Worm (Caenorhabditis elegans) whole organism, early embryonic: ENCODE data around the gene cyp-33C4.

ENCODE experiments used
- F13C5.2 ChIP-seq: sonication (generic microtip); optimal IDR thresholded peaks from 2 replicates; lab custom pipeline; 2017; ENCODE audit warnings: mild to moderate bottlenecking, missing genetic modification characterization, inconsistent platforms, missing compliant biosample characterization
- aly-1 ChIP-seq: sonication (generic microtip); optimal IDR thresholded peaks from 2 replicates; lab custom pipeline; 2016; ENCODE audit warnings: missing genetic modification characterization, missing compliant biosample characterization
- ama-1 ChIP-seq: fragments of 150-350 bp; optimal IDR thresholded peaks from 2 replicates; lab custom pipeline; 2014
- ceh-13 ChIP-seq: fragments of 200-800 bp; sonication (Bioruptor generic); optimal IDR thresholded peaks from 2 replicates; lab custom pipeline; 2018; ENCODE audit warnings: mild to moderate bottlenecking, missing genetic modification characterization, missing compliant biosample characterization
- ceh-36 ChIP-seq: sonication (generic microtip); optimal IDR thresholded peaks from 2 replicates; lab custom pipeline; 2016; ENCODE audit warnings: missing genetic modification characterization, inconsistent platforms, missing compliant biosample characterization
- ets-7 ChIP-seq: sonication (generic microtip); optimal IDR thresholded peaks from 2 replicates; lab custom pipeline; 2016; ENCODE audit warnings: missing genotype, missing genetic modification characterization, missing compliant biosample characterization
- flt-1 ChIP-seq: fragments of 200-800 bp; sonication (Bioruptor generic); IDR thresholded peaks from 2 replicates; pipeline ENCODE4 v1.3.6; 2022; ENCODE audit warnings: missing genetic modification characterization, missing compliant biosample characterization
- hmbx-1 ChIP-seq: sonication (generic microtip); optimal IDR thresholded peaks from 2 replicates; lab custom pipeline; 2016; ENCODE audit warnings: mild to moderate bottlenecking, missing genetic modification characterization, missing compliant biosample characterization
- hnd-1 ChIP-seq: sonication (generic microtip); optimal IDR thresholded peaks from 2 replicates; lab custom pipeline; 2016; ENCODE audit warnings: missing genetic modification characterization, missing compliant biosample characterization
- pes-1 ChIP-seq: fragments of 200-800 bp; sonication (Bioruptor generic); IDR thresholded peaks from 2 replicates; pipeline ENCODE4 v1.3.6; 2022; ENCODE audit warnings: missing genetic modification reagents, missing genetic modification characterization, missing compliant biosample characterization
- scrt-1 ChIP-seq: fragments of 200-800 bp; sonication (Bioruptor generic); IDR thresholded peaks from 2 replicates; pipeline ENCODE4 v1.3.6; 2022; ENCODE audit warnings: missing genetic modification characterization, missing compliant biosample characterization
- tra-4 ChIP-seq: sonication (generic microtip); optimal IDR thresholded peaks from 2 replicates; lab custom pipeline; 2017; ENCODE audit warnings: missing genetic modification characterization, missing compliant biosample characterization

ce11 chrV:2226903-2227302, 9.0 kb upstream of the cyp-33C4 start, which contains the start of gene nhr-18:
- TF ChIP-seq pes-1 (GFP tag; lab: Robert Waterston, UW) (no peak), hmbx-1 (tag; lab: Kevin White, UChicago) (no peak), ama-1 (lab: Kevin White, UChicago) (no peak), F13C5.2 (tag; lab: Kevin White, UChicago) (no peak), flt-1 (GFP tag; lab: Robert Waterston, UW) (no peak), tra-4 (no peak), hnd-1 (tag; lab: Kevin White, UChicago) (no peak), aly-1 (no peak), scrt-1 (GFP tag; lab: Robert Waterston, UW) (no peak), ceh-36 (no peak), ets-7 (tag; lab: Kevin White, UChicago) (no peak), ceh-13 (GFP tag; lab: Kevin White, UChicago) (no peak)
